Worm (Caenorhabditis elegans) whole organism, early embryonic: ENCODE results near the gene tmem-184.

Source experiments
- B0310.2 ChIP-seq: sonication (generic microtip); optimal IDR thresholded peaks from 2 replicates; lab custom pipeline; 2016; ENCODE audit warnings: mild to moderate bottlenecking, missing genetic modification characterization, missing compliant biosample characterization
- F13C5.2 ChIP-seq: sonication (generic microtip); optimal IDR thresholded peaks from 2 replicates; lab custom pipeline; 2017; ENCODE audit warnings: mild to moderate bottlenecking, missing genetic modification characterization, inconsistent platforms, missing compliant biosample characterization
- ama-1 ChIP-seq: fragments of 150-350 bp; optimal IDR thresholded peaks from 2 replicates; lab custom pipeline; 2014
- ceh-13 ChIP-seq: fragments of 200-800 bp; sonication (Bioruptor generic); optimal IDR thresholded peaks from 2 replicates; lab custom pipeline; 2018; ENCODE audit warnings: mild to moderate bottlenecking, missing genetic modification characterization, missing compliant biosample characterization
- ceh-36 ChIP-seq: sonication (generic microtip); optimal IDR thresholded peaks from 2 replicates; lab custom pipeline; 2016; ENCODE audit warnings: missing genetic modification characterization, inconsistent platforms, missing compliant biosample characterization
- flt-1 ChIP-seq: fragments of 200-800 bp; sonication (Bioruptor generic); IDR thresholded peaks from 2 replicates; pipeline ENCODE4 v1.3.6; 2022; ENCODE audit warnings: missing genetic modification characterization, missing compliant biosample characterization
- hmbx-1 ChIP-seq: sonication (generic microtip); optimal IDR thresholded peaks from 2 replicates; lab custom pipeline; 2016; ENCODE audit warnings: mild to moderate bottlenecking, missing genetic modification characterization, missing compliant biosample characterization
- hmg-4 ChIP-seq: fragments of 200-800 bp; sonication (Bioruptor generic); optimal IDR thresholded peaks from 2 replicates; lab custom pipeline; 2018; ENCODE audit warnings: mild to moderate bottlenecking, missing genetic modification characterization, missing compliant biosample characterization
- hnd-1 ChIP-seq: sonication (generic microtip); optimal IDR thresholded peaks from 2 replicates; lab custom pipeline; 2016; ENCODE audit warnings: missing genetic modification characterization, missing compliant biosample characterization
- scrt-1 ChIP-seq: fragments of 200-800 bp; sonication (Bioruptor generic); IDR thresholded peaks from 2 replicates; pipeline ENCODE4 v1.3.6; 2022; ENCODE audit warnings: missing genetic modification characterization, missing compliant biosample characterization
- tra-4 ChIP-seq: sonication (generic microtip); optimal IDR thresholded peaks from 2 replicates; lab custom pipeline; 2017; ENCODE audit warnings: missing genetic modification characterization, missing compliant biosample characterization

ce11 chrX:14746948-14747347 lies 40.3 kb upstream of the tmem-184 start, which contains the start of gene C05G5.2:
- no peak for TF ChIP-seq ceh-36 (tag; lab: Kevin White, UChicago)
- TF ChIP-seq F13C5.2 (tag; lab: Kevin White, UChicago), result peak; percentile 57
- TF ChIP-seq scrt-1 (GFP tag; lab: Robert Waterston, UW), result no peak
- TF ChIP-seq hnd-1, result no peak
- no peak for TF ChIP-seq ama-1 (lab: Kevin White, UChicago)
- TF ChIP-seq B0310.2 (tag; lab: Kevin White, UChicago), result no peak
- no peak for TF ChIP-seq hmg-4 (GFP tag; lab: Kevin White, UChicago)
- TF ChIP-seq flt-1 (GFP tag; lab: Robert Waterston, UW), result no peak
- TF ChIP-seq tra-4 (tag; lab: Kevin White, UChicago), result no peak
- TF ChIP-seq ceh-13 (GFP tag; lab: Kevin White, UChicago), result no peak
- peak; percentile 33 for TF ChIP-seq hmbx-1 (tag; lab: Kevin White, UChicago)
